Fruit fly (Drosophila melanogaster): Measurements from ENCODE around the gene smal.
A peak's percentile ranks its signal among the peaks of the same experiment; 100 is the strongest.

dm6 chr2L:6197773-6198172 lies 18.8 kb downstream of the smal start:
- peak; percentile 69 for TF ChIP-seq CG12605 (GFP tag; IDR thresholded peaks at IDR 0.05)
- peak; percentile 75 for TF ChIP-seq Ets98B (GFP tag; IDR thresholded peaks at IDR 0.05)
- TF ChIP-seq EcR (GFP tag; optimal IDR thresholded peaks at IDR 0.05): no peak
- TF ChIP-seq gl (tag; optimal IDR thresholded peaks at IDR 0.05): peak; percentile 60
- no peak for TF ChIP-seq D1 (tag; optimal IDR thresholded peaks at IDR 0.05)
- no peak for TF ChIP-seq Snoo (tag; optimal IDR thresholded peaks at IDR 0.05)
- peak; percentile 13 for TF ChIP-seq CG13204 (GFP tag; optimal IDR thresholded peaks at IDR 0.05)
- TF ChIP-seq CG8159 (tag; optimal IDR thresholded peaks at IDR 0.05): peak; percentile 79
- peak; percentile 72 for TF ChIP-seq CG9948 (tag; optimal IDR thresholded peaks at IDR 0.05)
- peak; percentile 61; the same call in 1 of the 2 replicates for TF ChIP-seq CG32121 (GFP tag; IDR thresholded peaks at IDR 0.05)
- TF ChIP-seq CG8301 (tag; optimal IDR thresholded peaks at IDR 0.05): peak; percentile 80
- peak; percentile 68 for TF ChIP-seq rn (GFP tag; IDR thresholded peaks at IDR 0.05)

All from whole organism, pupa.